Worm (Caenorhabditis elegans) whole organism, mixed stage, embryonic: ENCODE results near the gene T05A7.7.

Experiments
- M03D4.4 ChIP-seq: sonication (generic microtip); optimal IDR thresholded peaks from 2 replicates; lab custom pipeline; 2017; ENCODE audit warnings: mild to moderate bottlenecking, missing genetic modification characterization, missing compliant biosample characterization
- bed-3 ChIP-seq: fragments of 200-800 bp; sonication (Bioruptor generic); optimal IDR thresholded peaks from 3 replicates; lab custom pipeline; 2018; ENCODE audit warnings: mild to moderate bottlenecking, missing genetic modification characterization, moderate library complexity, missing compliant biosample characterization
- blmp-1 ChIP-seq: fragments of 150-350 bp; optimal IDR thresholded peaks from 2 replicates; lab custom pipeline; 2014; ENCODE audit warnings: missing biosample characterization, missing genetic modification characterization
- ceh-39 ChIP-seq: fragments of 150-350 bp; optimal IDR thresholded peaks from 2 replicates; lab custom pipeline; 2014; ENCODE audit warnings: missing biosample characterization, missing genetic modification characterization
- ceh-43 ChIP-seq: fragments of 200-800 bp; sonication (Bioruptor generic); optimal IDR thresholded peaks from 2 replicates; lab custom pipeline; 2018; ENCODE audit warnings: mild to moderate bottlenecking, missing genetic modification characterization, moderate library complexity, missing compliant biosample characterization
- ceh-83 ChIP-seq: fragments of 200-800 bp; sonication (Bioruptor generic); optimal IDR thresholded peaks from 2 replicates; lab custom pipeline; 2018; ENCODE audit warnings: mild to moderate bottlenecking, missing genetic modification characterization, missing compliant biosample characterization
- ces-1 ChIP-seq: fragments of 150-350 bp; optimal IDR thresholded peaks from 2 replicates; lab custom pipeline; 2014; ENCODE audit warnings: missing biosample characterization, missing genetic modification reagents, missing genetic modification characterization
- cnd-1 ChIP-seq: fragments of 200-800 bp; sonication (Bioruptor generic); optimal IDR thresholded peaks from 2 replicates; lab custom pipeline; 2018; ENCODE audit warnings: mild to moderate bottlenecking, missing genetic modification characterization, missing compliant biosample characterization
- drap-1 ChIP-seq: fragments of 200-800 bp; sonication (Bioruptor generic); optimal IDR thresholded peaks from 3 replicates; lab custom pipeline; 2018; ENCODE audit warnings: mild to moderate bottlenecking, missing genetic modification characterization, missing compliant biosample characterization
- elt-1 ChIP-seq: sonication (generic microtip); optimal IDR thresholded peaks from 2 replicates; lab custom pipeline; 2017; ENCODE audit warnings: missing genetic modification characterization, mild to moderate bottlenecking, missing compliant biosample characterization, antibody characterized with exemption, moderate library complexity, borderline replicate concordance; ENCODE audit not compliant: insufficient read depth
- elt-3 ChIP-seq: fragments of 150-350 bp; optimal IDR thresholded peaks from 2 replicates; lab custom pipeline; 2014; ENCODE audit warnings: missing biosample characterization, missing genetic modification characterization
- flh-1 ChIP-seq: fragments of 200-800 bp; sonication (Bioruptor generic); optimal IDR thresholded peaks from 2 replicates; lab custom pipeline; 2018; ENCODE audit warnings: mild to moderate bottlenecking, missing genetic modification characterization, moderate library complexity, missing compliant biosample characterization
- ham-2 ChIP-seq: fragments of 200-800 bp; sonication (Bioruptor generic); optimal IDR thresholded peaks from 2 replicates; lab custom pipeline; 2018; ENCODE audit warnings: mild to moderate bottlenecking, missing genetic modification characterization, missing compliant biosample characterization
- hlh-1 ChIP-seq: fragments of 150-350 bp; optimal IDR thresholded peaks from 2 replicates; lab custom pipeline; 2014; ENCODE audit warnings: missing biosample characterization, missing genetic modification reagents, missing genetic modification characterization
- lin-13 ChIP-seq: fragments of 150-350 bp; optimal IDR thresholded peaks from 2 replicates; lab custom pipeline; 2014; ENCODE audit warnings: missing biosample characterization, missing genetic modification characterization
- lin-32 ChIP-seq: fragments of 200-800 bp; sonication (Bioruptor generic); optimal IDR thresholded peaks from 2 replicates; lab custom pipeline; 2018; ENCODE audit warnings: mild to moderate bottlenecking, missing genetic modification characterization, missing compliant biosample characterization
- lsy-2 ChIP-seq: fragments of 150-350 bp; optimal IDR thresholded peaks from 2 replicates; lab custom pipeline; 2014; ENCODE audit warnings: missing biosample characterization, missing genetic modification characterization
- mab-5 ChIP-seq: fragments of 150-350 bp; optimal IDR thresholded peaks from 2 replicates; lab custom pipeline; 2014; ENCODE audit warnings: missing biosample characterization, missing genetic modification characterization
- mep-1 ChIP-seq: fragments of 150-350 bp; optimal IDR thresholded peaks from 2 replicates; lab custom pipeline; 2017; ENCODE audit warnings: missing biosample characterization, missing genetic modification reagents, missing genetic modification characterization, inconsistent platforms
- mls-2 ChIP-seq: sonication (generic microtip); optimal IDR thresholded peaks from 2 replicates; lab custom pipeline; 2016; ENCODE audit warnings: mild to moderate bottlenecking, missing genetic modification characterization, moderate library complexity, missing compliant biosample characterization
- nhr-12 ChIP-seq: fragments of 150-350 bp; optimal IDR thresholded peaks from 2 replicates; lab custom pipeline; 2014; ENCODE audit warnings: missing biosample characterization, missing genetic modification characterization
- nhr-2 ChIP-seq: fragments of 150-350 bp; optimal IDR thresholded peaks from 2 replicates; lab custom pipeline; 2014; ENCODE audit warnings: missing biosample characterization, missing genetic modification characterization
- nhr-237 ChIP-seq: fragments of 150-350 bp; optimal IDR thresholded peaks from 2 replicates; lab custom pipeline; 2014; ENCODE audit warnings: missing biosample characterization, missing genetic modification characterization
- nhr-28 ChIP-seq: fragments of 150-350 bp; optimal IDR thresholded peaks from 2 replicates; lab custom pipeline; 2014; ENCODE audit warnings: missing biosample characterization, missing genetic modification characterization
- nhr-76 ChIP-seq: sonication (generic microtip); optimal IDR thresholded peaks from 2 replicates; lab custom pipeline; 2017; ENCODE audit warnings: missing biosample characterization, missing genetic modification characterization
- pha-4 ChIP-seq: fragments of 150-350 bp; optimal IDR thresholded peaks from 2 replicates; lab custom pipeline; 2018; ENCODE audit warnings: missing biosample characterization, missing genetic modification reagents, missing genetic modification characterization
- sem-2 ChIP-seq: fragments of 200-800 bp; sonication (Bioruptor generic); optimal IDR thresholded peaks from 2 replicates; lab custom pipeline; 2018; ENCODE audit warnings: mild to moderate bottlenecking, missing genetic modification characterization, missing compliant biosample characterization
- snpc-4 ChIP-seq: fragments of 150-350 bp; optimal IDR thresholded peaks from 2 replicates; lab custom pipeline; 2014; ENCODE audit warnings: missing biosample characterization, missing genetic modification characterization
- sptf-1 ChIP-seq: sonication (generic microtip); optimal IDR thresholded peaks from 2 replicates; lab custom pipeline; 2017; ENCODE audit warnings: mild to moderate bottlenecking, missing genetic modification characterization, moderate library complexity, missing compliant biosample characterization
- tbx-8 ChIP-seq: fragments of 200-800 bp; sonication (Bioruptor generic); optimal IDR thresholded peaks from 2 replicates; lab custom pipeline; 2018; ENCODE audit warnings: mild to moderate bottlenecking, missing genetic modification characterization, moderate library complexity, missing compliant biosample characterization
- unc-120 ChIP-seq: sonication (generic microtip); optimal IDR thresholded peaks from 2 replicates; lab custom pipeline; 2017; ENCODE audit warnings: missing genetic modification characterization, missing compliant biosample characterization; ENCODE audit not compliant: poor library complexity, severe bottlenecking
- unc-39 ChIP-seq: fragments of 150-350 bp; optimal IDR thresholded peaks from 2 replicates; lab custom pipeline; 2014; ENCODE audit warnings: missing biosample characterization, missing genetic modification characterization
- unc-62 ChIP-seq: fragments of 150-350 bp; optimal IDR thresholded peaks from 2 replicates; lab custom pipeline; 2014; ENCODE audit warnings: missing biosample characterization, missing genetic modification reagents, missing genetic modification characterization
- zip-8 ChIP-seq: fragments of 150-350 bp; optimal IDR thresholded peaks from 2 replicates; lab custom pipeline; 2014; ENCODE audit warnings: missing biosample characterization, missing genetic modification characterization
- ztf-11 ChIP-seq: fragments of 150-350 bp; optimal IDR thresholded peaks from 2 replicates; lab custom pipeline; 2014; ENCODE audit warnings: missing biosample characterization, missing genetic modification characterization

The T05A7.7 gene

ce11 chrII:4674188-4674587 is 7.1 kb downstream of the T05A7.7 start:
- TF ChIP-seq ztf-11 (no peak), unc-62 (GFP tag; lab: Kevin White, UChicago) (no peak), nhr-2 (no peak), blmp-1 (no peak), sem-2 (GFP tag; lab: Kevin White, UChicago) (no peak), elt-3 (no peak), ceh-83 (GFP tag; lab: Kevin White, UChicago) (no peak), bed-3 (GFP tag; lab: Kevin White, UChicago) (no peak), unc-39 (no peak), mep-1 (tag; lab: Kevin White, UChicago) (no peak), zip-8 (no peak), lsy-2 (no peak), nhr-237 (tag; lab: Kevin White, UChicago) (no peak), drap-1 (GFP tag; lab: Kevin White, UChicago) (no peak), nhr-12 (tag; lab: Kevin White, UChicago) (no peak), unc-120 (tag; lab: Kevin White, UChicago) (no peak), ces-1 (GFP tag; lab: Kevin White, UChicago) (no peak), pha-4 (no peak), mls-2 (tag; lab: Kevin White, UChicago) (no peak), sptf-1 (tag; lab: Kevin White, UChicago) (no peak)

DNA sequence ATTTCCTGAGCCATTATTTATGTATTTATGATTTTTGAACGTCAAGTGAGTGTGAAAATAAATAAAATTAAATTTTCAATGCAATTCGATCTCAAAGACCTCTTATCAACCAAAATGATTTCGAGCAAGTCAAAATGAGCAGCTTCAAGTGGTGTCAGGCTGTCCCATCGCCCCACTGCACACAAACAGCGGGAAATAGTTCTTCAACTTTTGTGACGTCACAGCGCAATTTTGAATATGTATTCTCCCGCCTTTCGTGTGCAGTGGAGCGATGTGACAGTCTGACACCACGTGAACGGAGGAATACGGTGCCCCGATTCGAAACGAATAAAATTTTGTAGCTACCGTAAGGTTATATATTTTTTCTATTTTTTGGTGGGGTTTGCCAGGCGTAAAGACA is 7.6 kb downstream of the T05A7.7 start:
- no peak for TF ChIP-seq mab-5 (tag; lab: Kevin White, UChicago)
- no peak for TF ChIP-seq snpc-4
- TF ChIP-seq mls-2 (tag; lab: Kevin White, UChicago): no peak
- TF ChIP-seq, all 35 proteins: peak for 0

ce11 chrII:4673242-4673641 is 8.0 kb downstream of the T05A7.7 start:
- no peak for TF ChIP-seq ztf-11
- TF ChIP-seq ceh-43 (GFP tag; lab: Kevin White, UChicago): no peak

DNA sequence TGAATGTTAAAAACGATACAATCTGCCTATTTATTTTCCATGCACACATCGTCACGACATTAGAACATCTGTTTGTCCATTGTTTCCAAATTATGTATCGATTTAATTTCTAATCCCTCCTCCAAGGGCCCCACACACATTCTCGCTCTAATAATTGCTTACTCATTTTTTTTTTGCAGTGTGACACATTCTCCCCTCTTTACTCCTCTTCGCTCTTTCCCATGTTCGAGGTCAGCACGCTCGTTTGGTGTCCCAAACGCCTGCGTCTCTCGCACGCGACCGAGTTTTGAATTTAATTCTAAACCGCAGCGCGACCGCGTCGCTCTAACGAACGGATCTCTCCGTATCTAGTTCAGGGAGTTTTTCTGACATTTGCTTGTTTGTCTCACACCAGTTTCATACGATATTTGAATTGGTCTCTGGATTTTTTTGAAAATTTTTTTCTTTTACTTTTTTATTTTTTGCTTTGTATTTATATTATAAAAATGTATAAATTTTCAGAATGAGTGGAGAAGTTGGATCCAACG is 8.6 kb downstream of the T05A7.7 start, which contains the start of the genes clec-140 and hmg-11:
Gene clec-140, plus strand, starts transcription at position 477 of the 527 bp plus-strand sequence.
Gene hmg-11, plus strand, starts transcription at position 502 of the 527 bp plus-strand sequence.
- peak; percentile 91 for TF ChIP-seq cnd-1
- TF ChIP-seq nhr-2: peak; percentile 63
- no peak for TF ChIP-seq blmp-1
- peak; percentile 59 for TF ChIP-seq lin-32
- TF ChIP-seq elt-3: no peak
- TF ChIP-seq sem-2 (GFP tag; lab: Kevin White, UChicago): no peak
- TF ChIP-seq tbx-8: no peak
- TF ChIP-seq mls-2 (tag; lab: Kevin White, UChicago): peak; percentile 60
- no peak for TF ChIP-seq nhr-237 (tag; lab: Kevin White, UChicago)
- no peak for TF ChIP-seq snpc-4
- no peak for TF ChIP-seq bed-3 (GFP tag; lab: Kevin White, UChicago)
- no peak for TF ChIP-seq ceh-83 (GFP tag; lab: Kevin White, UChicago)
- peak; percentile 65 for TF ChIP-seq sptf-1 (tag; lab: Kevin White, UChicago)
- TF ChIP-seq ceh-43 (GFP tag; lab: Kevin White, UChicago): peak; percentile 22
- no peak for TF ChIP-seq nhr-76
- TF ChIP-seq drap-1 (GFP tag; lab: Kevin White, UChicago): no peak
- peak; percentile 43 for TF ChIP-seq unc-62 (GFP tag; lab: Kevin White, UChicago)
- peak; percentile 90 for TF ChIP-seq mep-1 (tag; lab: Kevin White, UChicago)
- no peak for TF ChIP-seq flh-1 (GFP tag; lab: Kevin White, UChicago)
- TF ChIP-seq lin-13 (tag; lab: Kevin White, UChicago): peak; percentile 30
- peak; percentile 83 for TF ChIP-seq ces-1 (GFP tag; lab: Kevin White, UChicago)
- no peak for TF ChIP-seq zip-8
- TF ChIP-seq ham-2 (GFP tag; lab: Kevin White, UChicago): no peak
- TF ChIP-seq ceh-39 (tag; lab: Kevin White, UChicago): peak; percentile 67
- TF ChIP-seq nhr-12 (tag; lab: Kevin White, UChicago): no peak
- no peak for TF ChIP-seq M03D4.4 (tag; lab: Kevin White, UChicago)
- TF ChIP-seq hlh-1: peak; percentile 19
- peak; percentile 3 for TF ChIP-seq lsy-2
- peak; percentile 43 for TF ChIP-seq unc-120 (tag; lab: Kevin White, UChicago)
- no peak for TF ChIP-seq mab-5 (tag; lab: Kevin White, UChicago)
- TF ChIP-seq nhr-28 (tag; lab: Kevin White, UChicago): no peak
- TF ChIP-seq unc-39: no peak
- peak; percentile 76 for TF ChIP-seq ztf-11
- TF ChIP-seq elt-1 (tag; lab: Kevin White, UChicago): no peak
- TF ChIP-seq pha-4: peak; percentile 12
- TF ChIP-seq, all 35 proteins: peak for 16
